Fruit fly (Drosophila melanogaster) whole organism, prepupa: ENCODE measurements around the gene CG43645.

Experiments used
- Blimp-1 ChIP-seq: fragments of 200-800 bp; sonication (Bioruptor generic); optimal IDR thresholded peaks from 3 replicates; lab custom pipeline; 2017; ENCODE audit warnings: missing biosample characterization, missing genetic modification characterization, mild to moderate bottlenecking, moderate library complexity, missing genetic modification reagents
- CG6276 ChIP-seq: fragments of 200-800 bp; sonication (Bioruptor generic); optimal IDR thresholded peaks from 2 replicates; lab custom pipeline; 2017; ENCODE audit warnings: missing biosample characterization, mild to moderate bottlenecking, missing genetic modification characterization
- Ets96B ChIP-seq: fragments of 200-800 bp; optimal IDR thresholded peaks from 2 replicates; lab custom pipeline; 2019; ENCODE audit warnings: missing biosample characterization, mild to moderate bottlenecking, missing genetic modification characterization, moderate library complexity
- Gug ChIP-seq: fragments of 200-800 bp; sonication (Bioruptor generic); IDR thresholded peaks from 2 replicates; pipeline ENCODE4 v1.3.6; 2022; ENCODE audit warnings: missing biosample characterization, missing genetic modification characterization
- Lpt ChIP-seq: fragments of 200-800 bp; sonication (Bioruptor generic); optimal IDR thresholded peaks from 3 replicates; lab custom pipeline; 2016; ENCODE audit warnings: missing biosample characterization, missing genetic modification characterization
- OdsH ChIP-seq: fragments of 200-800 bp; sonication (Bioruptor generic); optimal IDR thresholded peaks from 3 replicates; lab custom pipeline; 2016; ENCODE audit warnings: missing biosample characterization, missing genetic modification characterization
- achi ChIP-seq: fragments of 200-800 bp; sonication (Bioruptor generic); optimal IDR thresholded peaks from 3 replicates; lab custom pipeline; 2016; ENCODE audit warnings: missing biosample characterization, missing genetic modification characterization
- acj6 ChIP-seq: fragments of 200-800 bp; sonication (Bioruptor generic); optimal IDR thresholded peaks from 3 replicates; lab custom pipeline; 2016; ENCODE audit warnings: missing biosample characterization, missing genetic modification characterization
- lz ChIP-seq: fragments of 200-800 bp; sonication (Bioruptor generic); optimal IDR thresholded peaks from 3 replicates; lab custom pipeline; 2016; ENCODE audit warnings: missing biosample characterization, missing genetic modification characterization
- spab ChIP-seq: fragments of 200-800 bp; sonication (Bioruptor generic); optimal IDR thresholded peaks from 2 replicates; lab custom pipeline; 2017; ENCODE audit warnings: missing biosample characterization, mild to moderate bottlenecking, missing genetic modification characterization, missing genetic modification reagents

- no peak for TF ChIP-seq lz (GFP tag; lab: Kevin White, UChicago)
- no peak for TF ChIP-seq Gug
- no peak for TF ChIP-seq acj6 (GFP tag; lab: Kevin White, UChicago)
- TF ChIP-seq Ets96B (tag; lab: Kevin White, UChicago): no peak
- no peak for TF ChIP-seq Blimp-1 (GFP tag; lab: Kevin White, UChicago)
- TF ChIP-seq Lpt (GFP tag; lab: Kevin White, UChicago): no peak
- TF ChIP-seq OdsH (GFP tag; lab: Kevin White, UChicago): no peak
- no peak for TF ChIP-seq achi (GFP tag; lab: Kevin White, UChicago)
- TF ChIP-seq spab (GFP tag; lab: Kevin White, UChicago): no peak
- TF ChIP-seq CG6276 (GFP tag; lab: Kevin White, UChicago): no peak
Observed at dm6 chr2L:17455823-17456222, 29.7 kb upstream of the CG43645 start, which contains the start of gene SPH93.
